Worm (Caenorhabditis elegans) whole organism, L1 larva: Measurements from ENCODE around the gene prx-13.

Experiments used
- C04F5.9 ChIP-seq: sonication (generic microtip); optimal IDR thresholded peaks from 2 replicates; lab custom pipeline; 2016; ENCODE audit warnings: missing genetic modification characterization, missing compliant biosample characterization
- F16B12.6 ChIP-seq: fragments of 150-350 bp; optimal IDR thresholded peaks from 2 replicates; lab custom pipeline; 2014; ENCODE audit warnings: missing biosample characterization, missing genetic modification characterization
- aly-2 ChIP-seq: fragments of 150-350 bp; optimal IDR thresholded peaks from 2 replicates; lab custom pipeline; 2014; ENCODE audit warnings: missing biosample characterization, missing genetic modification characterization
- ceh-82 ChIP-seq, 3 experiments: fragments of 150-350 bp in 1 of 3; sonication (generic microtip) in 2 of 3; optimal IDR thresholded peaks; 2 replicates each; lab custom pipeline; 2014 to 2017; ENCODE audit warnings: missing biosample characterization in 3 of 3, missing genetic modification characterization in 3 of 3
- efl-1 ChIP-seq, 4 experiments: fragments of 150-350 bp; optimal IDR thresholded peaks in 3 of 4; peaks in 1 of 4; 1 replicate in 1 of 4; 2 replicates in 3 of 4; lab custom pipeline; 2014; ENCODE audit warnings: missing biosample characterization in 2 of 4, missing genetic modification characterization in 2 of 4, missing genetic modification reagents in 2 of 4
- efl-3 ChIP-seq: fragments of 200-800 bp; sonication (Bioruptor generic); optimal IDR thresholded peaks from 2 replicates; lab custom pipeline; 2018; ENCODE audit warnings: mild to moderate bottlenecking, missing genetic modification characterization, missing compliant biosample characterization
- egl-13 ChIP-seq: sonication (generic microtip); optimal IDR thresholded peaks from 2 replicates; lab custom pipeline; 2016; ENCODE audit warnings: missing genotype, missing genetic modification reagents, missing genetic modification characterization, missing compliant biosample characterization
- egl-27 ChIP-seq, 2 experiments: fragments of 150-350 bp in 1 of 2; sonication (generic microtip); optimal IDR thresholded peaks; 3 replicates each; lab custom pipeline; 2017 to 2018; ENCODE audit warnings: missing biosample characterization in 2 of 2, missing genetic modification characterization in 2 of 2, missing genetic modification reagents in 2 of 2
- ets-5 ChIP-seq: fragments of 200-800 bp; sonication (Bioruptor generic); IDR thresholded peaks from 2 replicates; pipeline ENCODE4 v1.3.6; 2022; ENCODE audit warnings: missing genetic modification characterization, missing compliant biosample characterization
- fkh-8 ChIP-seq: sonication (generic microtip); optimal IDR thresholded peaks from 2 replicates; lab custom pipeline; 2016; ENCODE audit warnings: mild to moderate bottlenecking, missing genetic modification characterization, missing compliant biosample characterization
- fos-1 ChIP-seq: fragments of 150-350 bp; optimal IDR thresholded peaks from 2 replicates; lab custom pipeline; 2014; ENCODE audit warnings: missing biosample characterization, missing genetic modification characterization
- grh-1 ChIP-seq: fragments of 200-800 bp; sonication (Bioruptor generic); IDR thresholded peaks from 2 replicates; pipeline ENCODE4 v1.3.6; 2022; ENCODE audit warnings: missing genetic modification reagents, missing genetic modification characterization, missing compliant biosample characterization
- hlh-4 ChIP-seq: sonication (generic microtip); optimal IDR thresholded peaks from 2 replicates; lab custom pipeline; 2016; ENCODE audit warnings: mild to moderate bottlenecking, missing genetic modification characterization, missing compliant biosample characterization
- hpl-2 ChIP-seq: fragments of 150-350 bp; optimal IDR thresholded peaks from 2 replicates; lab custom pipeline; 2014; ENCODE audit warnings: missing biosample characterization, missing genetic modification reagents, missing genetic modification characterization
- jun-1 ChIP-seq: fragments of 150-350 bp; optimal IDR thresholded peaks from 2 replicates; lab custom pipeline; 2014; ENCODE audit warnings: missing biosample characterization, missing genetic modification reagents, missing genetic modification characterization
- lin-14 ChIP-seq: fragments of 200-800 bp; sonication (Bioruptor generic); optimal IDR thresholded peaks from 2 replicates; lab custom pipeline; 2018; ENCODE audit warnings: mild to moderate bottlenecking, missing genetic modification characterization, moderate library complexity, missing compliant biosample characterization
- lin-15B ChIP-seq: fragments of 150-350 bp; sonication (generic microtip); optimal IDR thresholded peaks from 3 replicates; lab custom pipeline; 2014; ENCODE audit warnings: missing biosample characterization, missing genetic modification characterization
- lin-35 ChIP-seq, 2 experiments: fragments of 150-350 bp; optimal IDR thresholded peaks; 2 replicates each; lab custom pipeline; 2014; ENCODE audit warnings: missing biosample characterization in 2 of 2, missing genetic modification characterization in 2 of 2, missing genetic modification reagents in 2 of 2
- lin-39 ChIP-seq: fragments of 150-350 bp; optimal IDR thresholded peaks from 2 replicates; lab custom pipeline; 2014; ENCODE audit warnings: missing biosample characterization, missing genetic modification reagents, missing genetic modification characterization
- lsy-2 ChIP-seq, 2 experiments: fragments of 150-350 bp; optimal IDR thresholded peaks; 2 replicates each; lab custom pipeline; 2014; ENCODE audit warnings: missing biosample characterization in 2 of 2, missing genetic modification characterization in 2 of 2
- mab-9 ChIP-seq: fragments of 200-800 bp; sonication (Bioruptor generic); IDR thresholded peaks from 2 replicates; pipeline ENCODE4 v1.3.6; 2022; ENCODE audit warnings: missing genetic modification reagents, missing genetic modification characterization, missing compliant biosample characterization
- mep-1 ChIP-seq: fragments of 150-350 bp; optimal IDR thresholded peaks from 2 replicates; lab custom pipeline; 2014; ENCODE audit warnings: missing biosample characterization, missing genetic modification characterization
- nhr-12 ChIP-seq: sonication (generic microtip); optimal IDR thresholded peaks from 2 replicates; lab custom pipeline; 2017; ENCODE audit warnings: missing biosample characterization, missing genetic modification characterization
- nhr-19 ChIP-seq: fragments of 200-800 bp; sonication (Bioruptor generic); conservative IDR thresholded peaks from 2 replicates; pipeline ENCODE4 v1.3.6; 2022; ENCODE audit warnings: missing genetic modification characterization, missing compliant biosample characterization
- nhr-20 ChIP-seq: sonication (generic microtip); optimal IDR thresholded peaks from 2 replicates; lab custom pipeline; 2016; ENCODE audit warnings: mild to moderate bottlenecking, missing genetic modification characterization, missing compliant biosample characterization
- nhr-28 ChIP-seq: fragments of 150-350 bp; optimal IDR thresholded peaks from 2 replicates; lab custom pipeline; 2014; ENCODE audit warnings: missing biosample characterization, missing genetic modification characterization
- nhr-47 ChIP-seq: sonication (generic microtip); optimal IDR thresholded peaks from 2 replicates; lab custom pipeline; 2016; ENCODE audit warnings: mild to moderate bottlenecking, missing genetic modification characterization, moderate library complexity, missing compliant biosample characterization
- nhr-71 ChIP-seq: sonication (generic microtip); optimal IDR thresholded peaks from 2 replicates; lab custom pipeline; 2016; ENCODE audit warnings: mild to moderate bottlenecking, missing genetic modification characterization, moderate library complexity, missing compliant biosample characterization
- nhr-77 ChIP-seq: fragments of 150-350 bp; optimal IDR thresholded peaks from 2 replicates; lab custom pipeline; 2014; ENCODE audit warnings: missing biosample characterization, missing genetic modification characterization
- nhr-85 ChIP-seq: sonication (generic microtip); peaks from one replicate; lab custom pipeline; 2016; ENCODE audit warnings: missing genetic modification characterization, inconsistent platforms, missing compliant biosample characterization
- nhr-90 ChIP-seq: sonication (generic microtip); optimal IDR thresholded peaks from 2 replicates; lab custom pipeline; 2016; ENCODE audit warnings: mild to moderate bottlenecking, missing genetic modification characterization, missing compliant biosample characterization; ENCODE audit not compliant: poor library complexity
- pag-3 ChIP-seq: sonication (generic microtip); optimal IDR thresholded peaks from 2 replicates; lab custom pipeline; 2017; ENCODE audit warnings: missing genetic modification characterization, mild to moderate bottlenecking, missing compliant biosample characterization, antibody characterized with exemption, borderline replicate concordance; ENCODE audit not compliant: insufficient read depth
- rnt-1 ChIP-seq: sonication (generic microtip); optimal IDR thresholded peaks from 2 replicates; lab custom pipeline; 2016; ENCODE audit warnings: mild to moderate bottlenecking, missing genetic modification characterization, moderate library complexity, missing compliant biosample characterization
- skn-1 ChIP-seq: fragments of 150-350 bp; optimal IDR thresholded peaks from 2 replicates; lab custom pipeline; 2014; ENCODE audit warnings: missing biosample characterization, missing genetic modification characterization
- snpc-4 ChIP-seq: fragments of 150-350 bp; optimal IDR thresholded peaks from 2 replicates; lab custom pipeline; 2014; ENCODE audit warnings: missing biosample characterization, missing genetic modification characterization
- snu-23 ChIP-seq: sonication (generic microtip); optimal IDR thresholded peaks from 2 replicates; lab custom pipeline; 2016; ENCODE audit warnings: missing genetic modification characterization, missing compliant biosample characterization
- sox-4 ChIP-seq: sonication (generic microtip); optimal IDR thresholded peaks from 2 replicates; lab custom pipeline; 2016; ENCODE audit warnings: missing genetic modification characterization, missing compliant biosample characterization
- sptf-1 ChIP-seq: fragments of 150-350 bp; optimal IDR thresholded peaks from 2 replicates; lab custom pipeline; 2014; ENCODE audit warnings: missing biosample characterization, missing genetic modification characterization
- sup-37 ChIP-seq: fragments of 200-800 bp; sonication (Bioruptor generic); optimal IDR thresholded peaks from 2 replicates; lab custom pipeline; 2018; ENCODE audit warnings: mild to moderate bottlenecking, missing genetic modification characterization, missing compliant biosample characterization
- tbx-2 ChIP-seq: sonication (generic microtip); optimal IDR thresholded peaks from 2 replicates; lab custom pipeline; 2016; ENCODE audit warnings: missing genetic modification characterization, missing compliant biosample characterization
- unc-30 ChIP-seq: sonication (generic microtip); optimal IDR thresholded peaks from 2 replicates; lab custom pipeline; 2017; ENCODE audit warnings: missing biosample characterization, missing genetic modification characterization
- unc-62 ChIP-seq: fragments of 150-350 bp; optimal IDR thresholded peaks from 2 replicates; lab custom pipeline; 2014; ENCODE audit warnings: missing biosample characterization, missing genetic modification reagents, missing genetic modification characterization
- unc-86 ChIP-seq: sonication (generic microtip); optimal IDR thresholded peaks from 2 replicates; lab custom pipeline; 2016; ENCODE audit warnings: missing genetic modification characterization, missing compliant biosample characterization
- unc-98 ChIP-seq: fragments of 200-800 bp; sonication (Bioruptor generic); IDR thresholded peaks from 2 replicates; pipeline ENCODE4 v1.3.6; 2022; ENCODE audit warnings: missing genetic modification characterization, missing compliant biosample characterization
- xbp-1 ChIP-seq: sonication (generic microtip); optimal IDR thresholded peaks from 2 replicates; lab custom pipeline; 2016; ENCODE audit warnings: missing genetic modification characterization, missing compliant biosample characterization
- ztf-11 ChIP-seq, 2 experiments: sonication (generic microtip); optimal IDR thresholded peaks; 2 replicates each; lab custom pipeline; 2016 to 2017; ENCODE audit warnings: missing genetic modification characterization in 2 of 2, missing biosample characterization in 1 of 2, missing compliant biosample characterization in 1 of 2

prx-13 gene

DNA sequence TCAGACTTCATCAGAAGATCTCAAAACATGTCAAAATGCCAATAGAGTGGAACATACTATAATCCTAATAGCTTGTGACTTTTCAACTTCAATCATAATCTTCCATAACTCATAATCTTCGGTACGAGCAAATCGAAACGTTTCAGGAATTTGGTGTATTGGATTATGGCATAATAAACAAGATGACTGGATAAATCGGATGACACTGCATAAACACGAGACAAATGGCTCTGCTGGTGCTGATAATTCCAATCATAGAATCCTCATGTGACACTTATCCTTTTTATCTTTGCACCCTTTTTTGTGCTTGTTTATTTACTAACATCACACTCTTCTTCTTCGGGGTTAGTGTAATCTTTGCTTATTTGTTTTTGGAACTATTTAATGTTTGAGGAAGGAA is 31.2 kb upstream of the prx-13 start (continued):
- TF ChIP-seq lsy-2 (tag; optimal IDR thresholded peaks at IDR 0.05; lab: Kevin White, UChicago) (no peak), unc-62 (GFP tag; lab: Kevin White, UChicago) (no peak), nhr-20 (tag; lab: Kevin White, UChicago) (peak; percentile 6), jun-1 (tag; lab: Kevin White, UChicago) (no peak), unc-86 (tag; lab: Kevin White, UChicago) (no peak), pag-3 (tag; lab: Kevin White, UChicago) (no peak), nhr-12 (tag; lab: Kevin White, UChicago) (no peak), grh-1 (GFP tag; lab: Robert Waterston, UW) (no peak), rnt-1 (tag; lab: Kevin White, UChicago) (no peak), efl-1 (optimal IDR thresholded peaks at IDR 0.05; lab: Kevin White, UChicago) (no peak), efl-1 (GFP tag; optimal IDR thresholded peaks at IDR 0.05 in 1 of 2; lab: Kevin White, UChicago) (no peak), C04F5.9 (tag; lab: Kevin White, UChicago) (no peak), nhr-28 (no peak)

- TF ChIP-seq lin-14 (peak; percentile 13), nhr-28 (peak; percentile 2), nhr-71 (peak; percentile 5), nhr-20 (tag; lab: Kevin White, UChicago) (peak; percentile 25), efl-1 (optimal IDR thresholded peaks at IDR 0.05; lab: Kevin White, UChicago) (no peak), efl-1 (GFP tag; optimal IDR thresholded peaks at IDR 0.05 in 1 of 2; lab: Kevin White, UChicago) (peak in 1 of 2 experiments; percentile 23), unc-62 (GFP tag; lab: Kevin White, UChicago) (no peak), sptf-1 (tag; lab: Kevin White, UChicago) (no peak), efl-3 (GFP tag; lab: Kevin White, UChicago) (no peak), ztf-11 (tag; optimal IDR thresholded peaks at IDR 0.05; lab: Kevin White, UChicago) (no peak)
These were observed 28.8 kb upstream of the prx-13 start for ce11 chrII:7280584-7280983.

DNA sequence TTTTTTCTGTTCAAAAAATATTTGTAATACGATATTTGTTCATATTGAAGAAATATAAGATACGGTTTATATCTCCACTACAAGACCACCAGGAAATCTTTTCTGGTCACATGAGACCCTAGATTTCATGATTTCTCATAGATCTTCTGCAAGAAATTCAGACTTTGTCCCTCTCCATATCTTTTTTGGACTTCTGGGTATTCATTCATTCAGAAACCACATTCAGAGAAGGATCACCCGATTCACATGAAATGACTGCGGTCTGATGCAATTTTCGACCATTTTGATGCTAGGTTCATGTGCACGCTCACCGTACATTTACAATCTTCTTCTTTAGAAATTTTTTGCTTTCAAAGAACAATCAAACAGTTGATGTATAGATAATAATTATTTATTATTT is 28.0 kb upstream of the prx-13 start:
- TF ChIP-seq egl-13 (tag; lab: Kevin White, UChicago) (no peak), nhr-47 (tag; lab: Kevin White, UChicago) (no peak), lin-39 (tag; lab: Kevin White, UChicago) (no peak), hlh-4 (tag; lab: Kevin White, UChicago) (no peak), sptf-1 (tag; lab: Kevin White, UChicago) (no peak), unc-86 (tag; lab: Kevin White, UChicago) (no peak), nhr-12 (tag; lab: Kevin White, UChicago) (no peak), nhr-77 (tag; lab: Kevin White, UChicago) (no peak), mab-9 (GFP tag; lab: Robert Waterston, UW) (no peak), nhr-85 (tag; lab: Kevin White, UChicago) (peak; percentile 80), grh-1 (GFP tag; lab: Robert Waterston, UW) (no peak), unc-30 (tag; lab: Kevin White, UChicago) (no peak), sox-4 (tag; lab: Kevin White, UChicago) (no peak), ets-5 (GFP tag; lab: Robert Waterston, UW) (no peak), fos-1 (tag; lab: Kevin White, UChicago) (no peak), lin-14 (peak; percentile 30), snu-23 (peak; percentile 37), aly-2 (tag; lab: Kevin White, UChicago) (no peak), skn-1 (tag; lab: Kevin White, UChicago) (no peak), nhr-90 (tag; lab: Kevin White, UChicago) (peak; percentile 22), egl-27 (tag; optimal IDR thresholded peaks at IDR 0.05; lab: Kevin White, UChicago) (no peak), lin-35 (GFP tag; optimal IDR thresholded peaks at IDR 0.05; lab: Kevin White, UChicago) (no peak), pag-3 (tag; lab: Kevin White, UChicago) (no peak), sup-37 (GFP tag; lab: Kevin White, UChicago) (no peak), ceh-82 (tag; optimal IDR thresholded peaks at IDR 0.05; lab: Kevin White, UChicago) (no peak), snpc-4 (tag; lab: Kevin White, UChicago) (no peak), lin-15B (tag; lab: Kevin White, UChicago) (no peak), nhr-71 (peak; percentile 61), efl-1 (optimal IDR thresholded peaks at IDR 0.05; lab: Kevin White, UChicago) (no peak), efl-1 (GFP tag; optimal IDR thresholded peaks at IDR 0.05 in 1 of 2; lab: Kevin White, UChicago) (no peak), nhr-19 (GFP tag; lab: Robert Waterston, UW) (peak; percentile 42), unc-98 (GFP tag; lab: Robert Waterston, UW) (no peak), fkh-8 (tag; lab: Kevin White, UChicago) (no peak), tbx-2 (tag; lab: Kevin White, UChicago) (peak; percentile 25), F16B12.6 (no peak), mep-1 (tag; lab: Kevin White, UChicago) (no peak), xbp-1 (tag; lab: Kevin White, UChicago) (no peak), nhr-20 (tag; lab: Kevin White, UChicago) (peak; percentile 76), hpl-2 (GFP tag; lab: Kevin White, UChicago) (no peak)
